Worm (Caenorhabditis elegans) whole organism, dauer: ENCODE measurements around the gene Y73C8C.10.
"Not testable (repeated sequence)": the region's sequence is repeated elsewhere in the genome, so short reads cannot be mapped to it uniquely, and the experiment has no call there.

Source experiments
- unc-62 ChIP-seq: sonication (generic microtip); optimal IDR thresholded peaks from 2 replicates; lab custom pipeline; 2017; ENCODE audit warnings: missing biosample characterization, missing genetic modification reagents, missing genetic modification characterization

The Y73C8C.10 gene

ce11 chrV:3104134-3104533 is 23.4 kb downstream of the Y73C8C.10 start, which contains the start of gene str-66:
TSS of gene str-66 (minus strand) at chrV:3104234.
- TF ChIP-seq unc-62 = no peak

- TF ChIP-seq unc-62 = not testable (repeated sequence)
Measured at ce11 chrV:3102049-3102448, 25.5 kb downstream of the Y73C8C.10 start, which contains the start of gene Y73C8C.4. TSS of gene Y73C8C.4 (minus strand) at chrV:3102149.

DNA sequence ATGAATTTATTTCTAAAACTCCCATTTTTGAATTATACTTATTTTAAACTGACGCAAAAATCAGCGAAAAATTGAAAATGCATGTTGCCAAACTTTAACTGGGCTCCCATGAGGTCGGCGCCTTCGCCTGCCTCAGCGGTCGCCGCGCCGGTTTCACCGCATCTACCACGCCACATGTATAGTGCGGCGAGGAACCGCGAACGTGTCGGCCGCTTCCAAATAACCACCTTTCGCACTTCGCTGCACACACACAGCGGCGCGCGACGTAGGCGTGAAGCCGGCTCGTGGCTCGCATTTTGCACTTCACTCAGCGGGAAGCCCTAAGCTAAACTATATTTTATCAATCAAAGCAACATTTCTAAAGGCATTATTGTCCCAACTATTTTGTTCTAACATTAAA is 27.0 kb downstream of the Y73C8C.10 start:
- TF ChIP-seq unc-62 = no peak

DNA sequence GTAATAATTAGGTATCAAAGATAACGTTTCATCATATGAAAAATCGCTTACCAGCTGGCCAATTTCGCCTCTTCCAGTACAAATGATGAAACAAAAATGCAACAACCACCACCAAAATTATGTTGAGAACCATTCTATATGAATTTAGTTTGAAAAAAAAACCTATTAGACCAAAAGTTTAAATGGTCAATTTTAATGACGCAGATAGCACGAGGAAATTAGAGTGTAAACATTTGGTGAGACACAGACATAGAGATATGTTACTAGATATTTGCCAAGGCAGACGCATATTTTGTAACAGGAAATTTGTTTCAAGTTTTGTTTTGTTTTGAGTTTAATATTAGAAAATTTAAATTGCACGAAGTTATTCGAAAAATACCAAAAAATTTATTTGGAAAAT is 33.2 kb downstream of the Y73C8C.10 start, which contains the start of gene cyp-33C9:
cyp-33C9 (minus strand) TSS at position 211 of the 400 bp plus-strand sequence.
- TF ChIP-seq unc-62 = no peak

ce11 chrV:3088768-3089167 is 38.8 kb downstream of the Y73C8C.10 start, which contains the start of gene acs-21:
TSS of gene acs-21 (plus strand) at chrV:3089068.
- no peak for TF ChIP-seq unc-62

DNA sequence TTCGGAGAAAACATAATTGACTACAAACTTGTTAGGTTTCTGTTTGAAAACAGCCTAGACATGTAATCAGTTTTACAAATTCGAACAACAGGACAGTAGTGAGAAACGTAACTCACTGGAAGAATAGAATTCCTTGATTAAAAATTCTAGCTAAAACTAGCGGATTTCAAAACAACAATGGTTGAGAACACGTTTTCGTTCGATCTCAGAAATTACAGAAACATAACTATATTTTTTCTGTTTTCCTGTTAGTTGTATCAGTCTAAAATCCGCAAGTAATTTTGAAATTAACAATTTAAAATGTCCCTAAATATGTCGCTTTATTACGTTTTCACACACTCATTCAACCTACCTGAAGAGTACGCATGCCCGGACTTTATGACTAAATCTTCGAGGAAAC is 41.3 kb downstream of the Y73C8C.10 start, which contains the start of gene srt-8:
srt-8 (plus strand) TSS at position 301 of the 400 bp plus-strand sequence.
- TF ChIP-seq unc-62 = no peak

ce11 chrV:3081471-3081870 is 46.1 kb downstream of the Y73C8C.10 start, which contains the start of gene srt-7:
TSS of gene srt-7 (plus strand) at chrV:3081771.
- no peak for TF ChIP-seq unc-62

ce11 chrV:3080792-3081191 is 46.8 kb downstream of the Y73C8C.10 start, which contains the start of gene srt-5:
TSS of gene srt-5 (minus strand) at chrV:3080892.
- TF ChIP-seq unc-62 = no peak
